Fruit fly (Drosophila melanogaster) whole organism, embryonic: ENCODE results near the gene elgi.

Experiments used
- Aef1 ChIP-seq: fragments of 200-800 bp; sonication (Bioruptor generic); IDR thresholded peaks from 3 replicates; pipeline ENCODE4 v1.3.6; 2022; ENCODE audit warnings: missing biosample characterization, missing genetic modification characterization
- CG11093 ChIP-seq: fragments of 200-800 bp; sonication (Bioruptor generic); IDR thresholded peaks from 3 replicates; pipeline ENCODE4 v1.3.6; 2022; ENCODE audit warnings: missing biosample characterization, missing genetic modification characterization
- CG15073 ChIP-seq: fragments of 200-800 bp; sonication (Bioruptor generic); optimal IDR thresholded peaks from 2 replicates; lab custom pipeline; 2016; ENCODE audit warnings: missing biosample characterization, missing genetic modification characterization
- CG15514 ChIP-seq: fragments of 200-800 bp; sonication (Bioruptor generic); optimal IDR thresholded peaks from 3 replicates; lab custom pipeline; 2017; ENCODE audit warnings: missing biosample characterization, missing genetic modification characterization, mild to moderate bottlenecking, moderate library complexity, missing genetic modification reagents
- CG16779 ChIP-seq: fragments of 200-800 bp; sonication (Bioruptor generic); IDR thresholded peaks from 2 replicates; pipeline ENCODE4 v1.3.6; 2022; ENCODE audit warnings: missing biosample characterization, missing genetic modification characterization
- CG2678 ChIP-seq: fragments of 200-800 bp; sonication (Bioruptor generic); optimal IDR thresholded peaks from 3 replicates; lab custom pipeline; 2019; ENCODE audit warnings: missing biosample characterization, mild to moderate bottlenecking, missing genetic modification characterization, moderate library complexity
- CG31441 ChIP-seq: fragments of 200-800 bp; sonication (Bioruptor generic); IDR thresholded peaks from 2 replicates; pipeline ENCODE4 v1.3.6; 2022; ENCODE audit warnings: missing biosample characterization, missing genetic modification characterization
- CG32532 ChIP-seq: fragments of 200-800 bp; sonication (Bioruptor generic); IDR thresholded peaks from 2 replicates; pipeline ENCODE4 v1.3.6; 2022; ENCODE audit warnings: missing biosample characterization, missing genetic modification characterization
- CG33557 ChIP-seq: fragments of 200-800 bp; sonication (Bioruptor generic); optimal IDR thresholded peaks from 2 replicates; lab custom pipeline; 2019; ENCODE audit warnings: missing biosample characterization, mild to moderate bottlenecking, missing genetic modification characterization, moderate library complexity
- CG4707 ChIP-seq: fragments of 200-800 bp; sonication (Bioruptor generic); optimal IDR thresholded peaks from 2 replicates; lab custom pipeline; 2018; ENCODE audit warnings: missing biosample characterization, mild to moderate bottlenecking, missing genetic modification characterization, moderate library complexity
- CG6689 ChIP-seq: fragments of 200-800 bp; sonication (Bioruptor generic); IDR thresholded peaks from 2 replicates; pipeline ENCODE4 v1.3.6; 2022; ENCODE audit warnings: missing biosample characterization, missing genetic modification characterization
- CG6854 ChIP-seq: fragments of 200-800 bp; sonication (Bioruptor generic); optimal IDR thresholded peaks from 3 replicates; lab custom pipeline; 2017; ENCODE audit warnings: missing biosample characterization, mild to moderate bottlenecking, missing genetic modification characterization
- Deaf1 ChIP-seq: fragments of 200-800 bp; optimal IDR thresholded peaks from 3 replicates; lab custom pipeline; 2019; ENCODE audit warnings: missing biosample characterization, mild to moderate bottlenecking, missing genetic modification characterization, moderate library complexity
- Dek ChIP-seq: fragments of 200-800 bp; sonication (Bioruptor generic); optimal IDR thresholded peaks from 3 replicates; lab custom pipeline; 2019; ENCODE audit warnings: missing biosample characterization, mild to moderate bottlenecking, missing genetic modification characterization, moderate library complexity
- Ets65A ChIP-seq: fragments of 200-800 bp; sonication (Bioruptor generic); peaks from one replicate; lab custom pipeline; 2016; ENCODE audit warnings: missing biosample characterization, missing genetic modification characterization
- Fer1 ChIP-seq: fragments of 200-800 bp; sonication (Bioruptor generic); optimal IDR thresholded peaks from 2 replicates; lab custom pipeline; 2017; ENCODE audit warnings: missing biosample characterization, mild to moderate bottlenecking, missing genetic modification characterization
- GATAe ChIP-seq: fragments of 200-800 bp; sonication (Bioruptor generic); conservative IDR thresholded peaks from 2 replicates; pipeline ENCODE4 v1.3.6; 2022; ENCODE audit warnings: missing biosample characterization, missing genetic modification characterization
- Med ChIP-seq: fragments of 200-800 bp; sonication (Bioruptor generic); peaks from one replicate; lab custom pipeline; 2016; ENCODE audit warnings: missing biosample characterization, missing genetic modification characterization, mild to moderate bottlenecking, inconsistent platforms, moderate library complexity
- Meics ChIP-seq: fragments of 200-800 bp; sonication (Bioruptor generic); optimal IDR thresholded peaks from 2 replicates; lab custom pipeline; 2017; ENCODE audit warnings: missing biosample characterization, mild to moderate bottlenecking, missing genetic modification characterization
- Pdp1 ChIP-seq, 2 experiments: fragments of 200-800 bp; sonication (Bioruptor generic); optimal IDR thresholded peaks; 3 replicates each; lab custom pipeline; 2016; ENCODE audit warnings: missing biosample characterization in 2 of 2, missing genetic modification characterization in 2 of 2, mild to moderate bottlenecking in 1 of 2, moderate library complexity in 1 of 2
- Scr ChIP-seq: fragments of 200-800 bp; sonication (Bioruptor generic); IDR thresholded peaks from 2 replicates; pipeline ENCODE4 v1.3.6; 2022; ENCODE audit warnings: missing biosample characterization, missing genetic modification characterization; ENCODE audit not compliant: partially characterized antibody
- ab ChIP-seq: fragments of 200-800 bp; sonication (Bioruptor generic); optimal IDR thresholded peaks from 2 replicates; lab custom pipeline; 2016; ENCODE audit warnings: missing biosample characterization, missing genetic modification characterization
- ara ChIP-seq: fragments of 200-800 bp; sonication (Bioruptor generic); IDR thresholded peaks from 2 replicates; pipeline ENCODE4 v1.3.6; 2022; ENCODE audit warnings: missing biosample characterization, missing genetic modification characterization
- az2 ChIP-seq: fragments of 200-800 bp; sonication (Bioruptor generic); optimal IDR thresholded peaks from 3 replicates; lab custom pipeline; 2016; ENCODE audit warnings: missing biosample characterization, missing genetic modification characterization
- chinmo ChIP-seq: fragments of 200-800 bp; sonication (Bioruptor generic); IDR thresholded peaks from 4 replicates; pipeline ENCODE4 v1.3.6; 2022; ENCODE audit warnings: missing biosample characterization, missing genetic modification characterization; ENCODE audit not compliant: partially characterized antibody
- emc ChIP-seq: fragments of 200-800 bp; sonication (Bioruptor generic); optimal IDR thresholded peaks from 2 replicates; lab custom pipeline; 2016; ENCODE audit warnings: missing biosample characterization, missing genetic modification characterization
- fd102C ChIP-seq: fragments of 200-800 bp; sonication (Bioruptor generic); optimal IDR thresholded peaks from 2 replicates; lab custom pipeline; 2018; ENCODE audit warnings: missing biosample characterization, mild to moderate bottlenecking, missing genetic modification characterization, moderate library complexity
- ftz-f1 ChIP-seq: fragments of 200-800 bp; sonication (Bioruptor generic); optimal IDR thresholded peaks from 2 replicates; lab custom pipeline; 2016; ENCODE audit warnings: missing biosample characterization, missing genetic modification characterization
- gcm ChIP-seq: fragments of 200-800 bp; sonication (Bioruptor generic); optimal IDR thresholded peaks from 2 replicates; lab custom pipeline; 2019; ENCODE audit warnings: missing biosample characterization, mild to moderate bottlenecking, missing genetic modification characterization, moderate library complexity
- mam ChIP-seq: fragments of 200-800 bp; sonication (Bioruptor generic); optimal IDR thresholded peaks from 3 replicates; lab custom pipeline; 2016; ENCODE audit warnings: missing biosample characterization, missing genetic modification characterization
- oc ChIP-seq: fragments of 200-800 bp; sonication (Bioruptor generic); optimal IDR thresholded peaks from 2 replicates; lab custom pipeline; 2018; ENCODE audit warnings: missing biosample characterization, mild to moderate bottlenecking, missing genetic modification characterization, moderate library complexity
- onecut ChIP-seq: fragments of 200-800 bp; sonication (Bioruptor generic); IDR thresholded peaks from 2 replicates; pipeline ENCODE4 v1.3.6; 2022; ENCODE audit warnings: missing biosample characterization, missing genetic modification characterization
- ro ChIP-seq: fragments of 200-800 bp; sonication (Bioruptor generic); IDR thresholded peaks from 2 replicates; pipeline ENCODE4 v1.3.6; 2022; ENCODE audit warnings: missing biosample characterization, missing genetic modification characterization
- sima ChIP-seq: fragments of 200-800 bp; sonication (Bioruptor generic); optimal IDR thresholded peaks from 2 replicates; lab custom pipeline; 2016; ENCODE audit warnings: missing biosample characterization, missing genetic modification characterization
- vvl ChIP-seq: fragments of 200-800 bp; sonication (Bioruptor generic); IDR thresholded peaks from 2 replicates; pipeline ENCODE4 v1.3.6; 2022; ENCODE audit warnings: missing biosample characterization, missing genetic modification characterization
- wek ChIP-seq: fragments of 200-800 bp; sonication (Bioruptor generic); optimal IDR thresholded peaks from 3 replicates; lab custom pipeline; 2018; ENCODE audit warnings: missing biosample characterization, mild to moderate bottlenecking, missing genetic modification characterization, moderate library complexity

elgi gene

dm6 chr3L:15974166-15974565, 17.8 kb downstream of the elgi start:
- peak; percentile 90 for TF ChIP-seq Ets65A (GFP tag; lab: Kevin White, UChicago)
- no peak for TF ChIP-seq wek
- TF ChIP-seq az2: no peak
- TF ChIP-seq Med (GFP tag; lab: Kevin White, UChicago): peak; percentile 12
- TF ChIP-seq ab (GFP tag; lab: Kevin White, UChicago): no peak
- no peak for TF ChIP-seq oc
- no peak for TF ChIP-seq CG15073 (GFP tag; lab: Kevin White, UChicago)
- TF ChIP-seq emc (GFP tag; lab: Kevin White, UChicago): no peak
- TF ChIP-seq CG16779 (GFP tag; lab: Robert Waterston, UW): 0 out of 2 replicates have a peak, but pooled peaks have one; percentile 28
- TF ChIP-seq mam: no peak
- no peak for TF ChIP-seq sima (GFP tag; lab: Kevin White, UChicago)

- no peak for TF ChIP-seq onecut (GFP tag; lab: Robert Waterston, UW)
- no peak for TF ChIP-seq CG6689 (GFP tag; lab: Robert Waterston, UW)
- no peak for TF ChIP-seq GATAe (GFP tag; lab: Robert Waterston, UW)
Observed at dm6 chr3L:15975068-15975467, 18.7 kb downstream of the elgi start, which contains the start of gene CG17026. TSS of gene CG17026 (plus strand) at chr3L:15975368.

dm6 chr3L:15976758-15977157, 20.4 kb downstream of the elgi start, which contains the start of gene CG17029:
TSS of gene CG17029 (plus strand) at chr3L:15976870.
- peak; percentile 54 for TF ChIP-seq CG2678 (tag; lab: Kevin White, UChicago)
- TF ChIP-seq chinmo (GFP tag; lab: Robert Waterston, UW): 0 out of 4 replicates have a peak, but pooled peaks have one; percentile 25
- no peak for TF ChIP-seq CG11093 (GFP tag; lab: Robert Waterston, UW)
- TF ChIP-seq CG33557 (GFP tag; lab: Kevin White, UChicago): no peak
- peak; percentile 24 for TF ChIP-seq CG15514 (GFP tag; lab: Kevin White, UChicago)
- no peak for TF ChIP-seq Aef1 (GFP tag; lab: Robert Waterston, UW)
- peak; percentile 35; the same call in 1 of the 2 replicates for TF ChIP-seq CG32532 (GFP tag; lab: Robert Waterston, UW)
- no peak for TF ChIP-seq wek
- TF ChIP-seq Dek: no peak
- peak; percentile 6 for TF ChIP-seq Meics (GFP tag; lab: Kevin White, UChicago)
- peak in 1 of 2 experiments; percentile 42 for TF ChIP-seq Pdp1 (GFP tag; optimal IDR thresholded peaks at IDR 0.05; lab: Kevin White, UChicago)
- 0 out of 2 replicates have a peak, but pooled peaks have one; percentile 29 for TF ChIP-seq CG31441 (GFP tag; lab: Robert Waterston, UW)
- TF ChIP-seq Deaf1 (tag; lab: Kevin White, UChicago): peak; percentile 17
- TF ChIP-seq ftz-f1: peak; percentile 55
- TF ChIP-seq Fer1 (GFP tag; lab: Kevin White, UChicago): peak; percentile 7
- TF ChIP-seq vvl (GFP tag; lab: Robert Waterston, UW): 0 out of 2 replicates have a peak, but pooled peaks have one; percentile 14
- no peak for TF ChIP-seq ara (GFP tag; lab: Robert Waterston, UW)
- peak; percentile 44 for TF ChIP-seq CG6854 (GFP tag; lab: Kevin White, UChicago)
- TF ChIP-seq gcm (GFP tag; lab: Kevin White, UChicago): no peak
- no peak for TF ChIP-seq ro (GFP tag; lab: Robert Waterston, UW)
- TF ChIP-seq CG4707 (GFP tag; lab: Kevin White, UChicago): no peak
- TF ChIP-seq Scr (GFP tag; lab: Robert Waterston, UW): peak; percentile 14; the same call in 1 of the 2 replicates
- TF ChIP-seq fd102C: no peak
